Fruit fly (Drosophila melanogaster) whole organism, embryonic: Measurements from ENCODE around the gene CG42486.
A peak's percentile ranks its signal among the peaks of the same experiment; 100 is the strongest.

Experiments used
- Aef1 ChIP-seq: fragments of 200-800 bp; sonication (Bioruptor generic); IDR thresholded peaks from 3 replicates; pipeline ENCODE4 v1.3.6; 2022; ENCODE audit warnings: missing biosample characterization, missing genetic modification characterization
- Awh ChIP-seq: fragments of 200-800 bp; sonication (Bioruptor generic); IDR thresholded peaks from 2 replicates; pipeline ENCODE4, ENCODE4 v1.3.6; 2022; ENCODE audit warnings: missing biosample characterization, missing genetic modification characterization
- CG1024 ChIP-seq: fragments of 200-800 bp; sonication (Bioruptor generic); IDR thresholded peaks from 2 replicates; pipeline ENCODE4 v1.3.6; 2022; ENCODE audit warnings: missing biosample characterization, missing genetic modification characterization
- CG10979 ChIP-seq: fragments of 200-800 bp; sonication (Bioruptor generic); optimal IDR thresholded peaks from 2 replicates; lab custom pipeline; 2018; ENCODE audit warnings: missing biosample characterization, mild to moderate bottlenecking, missing genetic modification characterization, moderate library complexity
- CG11504 ChIP-seq: fragments of 200-800 bp; sonication (Bioruptor generic); optimal IDR thresholded peaks from 3 replicates; lab custom pipeline; 2019; ENCODE audit warnings: missing biosample characterization, mild to moderate bottlenecking, missing genetic modification characterization, moderate library complexity
- CG11695 ChIP-seq: fragments of 200-800 bp; sonication (Bioruptor generic); IDR thresholded peaks from 3 replicates; pipeline ENCODE4 v1.3.6; 2022; ENCODE audit warnings: missing biosample characterization, missing genetic modification characterization
- CG12071 ChIP-seq: fragments of 200-800 bp; sonication (Bioruptor generic); optimal IDR thresholded peaks from 3 replicates; lab custom pipeline; 2018; ENCODE audit warnings: missing biosample characterization, mild to moderate bottlenecking, missing genetic modification characterization
- CG12659 ChIP-seq: fragments of 200-800 bp; sonication (Bioruptor generic); optimal IDR thresholded peaks from 3 replicates; lab custom pipeline; 2017; ENCODE audit warnings: mild to moderate bottlenecking, missing biosample characterization, missing genetic modification reagents, missing genetic modification characterization
- CG13624 ChIP-seq: fragments of 200-800 bp; sonication (Bioruptor generic); optimal IDR thresholded peaks from 2 replicates; lab custom pipeline; 2016; ENCODE audit warnings: missing biosample characterization, missing genetic modification characterization
- CG14441 ChIP-seq: fragments of 200-800 bp; sonication (Bioruptor generic); IDR thresholded peaks from 2 replicates; pipeline ENCODE4 v1.3.6; 2022; ENCODE audit warnings: missing biosample characterization, missing genetic modification characterization
- CG1647 ChIP-seq: fragments of 200-800 bp; sonication (Bioruptor generic); optimal IDR thresholded peaks from 3 replicates; lab custom pipeline; 2016; ENCODE audit warnings: missing biosample characterization, missing genetic modification characterization
- CG18599 ChIP-seq: fragments of 200-800 bp; sonication (Bioruptor generic); optimal IDR thresholded peaks from 3 replicates; lab custom pipeline; 2017; ENCODE audit warnings: missing biosample characterization, missing genetic modification characterization, mild to moderate bottlenecking, moderate library complexity, missing genetic modification reagents
- CG2116 ChIP-seq: fragments of 200-800 bp; sonication (Bioruptor generic); optimal IDR thresholded peaks from 3 replicates; lab custom pipeline; 2018; ENCODE audit warnings: missing biosample characterization, mild to moderate bottlenecking, missing genetic modification characterization
- CG2120 ChIP-seq: fragments of 200-800 bp; sonication (Bioruptor generic); optimal IDR thresholded peaks from 3 replicates; lab custom pipeline; 2016; ENCODE audit warnings: missing biosample characterization, missing genetic modification characterization
- CG34422 ChIP-seq: fragments of 200-800 bp; sonication (Bioruptor generic); IDR thresholded peaks from 3 replicates; pipeline ENCODE4 v1.3.6; 2022; ENCODE audit warnings: missing biosample characterization, missing genetic modification characterization
- CG4424 ChIP-seq: fragments of 200-800 bp; sonication (Bioruptor generic); optimal IDR thresholded peaks from 3 replicates; lab custom pipeline; 2016; ENCODE audit warnings: missing biosample characterization, missing genetic modification characterization
- CG6765 ChIP-seq: fragments of 200-800 bp; sonication (Bioruptor generic); optimal IDR thresholded peaks from 3 replicates; lab custom pipeline; 2017; ENCODE audit warnings: missing biosample characterization, mild to moderate bottlenecking, missing genetic modification characterization
- CG7556 ChIP-seq: fragments of 200-800 bp; sonication (Bioruptor generic); optimal IDR thresholded peaks from 2 replicates; lab custom pipeline; 2017; ENCODE audit warnings: missing biosample characterization, mild to moderate bottlenecking, missing genetic modification characterization
- CG7839 ChIP-seq: fragments of 200-800 bp; sonication (Bioruptor generic); optimal IDR thresholded peaks from 3 replicates; lab custom pipeline; 2018; ENCODE audit warnings: missing biosample characterization, mild to moderate bottlenecking, missing genetic modification characterization, moderate library complexity
- CG7987 ChIP-seq: fragments of 200-800 bp; sonication (Bioruptor generic); optimal IDR thresholded peaks from 2 replicates; lab custom pipeline; 2018; ENCODE audit warnings: missing biosample characterization, mild to moderate bottlenecking, missing genetic modification characterization, moderate library complexity
- CHES-1-like ChIP-seq: fragments of 200-800 bp; sonication (Bioruptor generic); optimal IDR thresholded peaks from 2 replicates; lab custom pipeline; 2016; ENCODE audit warnings: missing biosample characterization, missing genetic modification characterization
- Dip3 ChIP-seq: fragments of 200-800 bp; sonication (Bioruptor generic); optimal IDR thresholded peaks from 3 replicates; lab custom pipeline; 2016; ENCODE audit warnings: missing biosample characterization, missing genetic modification characterization
- Drgx ChIP-seq: fragments of 200-800 bp; sonication (Bioruptor generic); IDR thresholded peaks from 2 replicates; pipeline ENCODE4 v1.3.6; 2022; ENCODE audit warnings: missing biosample characterization, missing genetic modification characterization
- Eip74EF ChIP-seq, 2 experiments: fragments of 200-800 bp in 1 of 2; fragments of >200 bp in 1 of 2; sonication (Bioruptor generic) in 1 of 2; optimal IDR thresholded peaks; 2 replicates each; lab custom pipeline; 2017 to 2019; ENCODE audit warnings: missing biosample characterization in 2 of 2, missing genetic modification characterization in 2 of 2, mild to moderate bottlenecking in 1 of 2, moderate library complexity in 1 of 2
- Elba2 ChIP-seq: fragments of 200-800 bp; sonication (Bioruptor generic); optimal IDR thresholded peaks from 3 replicates; lab custom pipeline; 2016; ENCODE audit warnings: missing biosample characterization, missing genetic modification characterization
- Fer1 ChIP-seq: fragments of 200-800 bp; sonication (Bioruptor generic); optimal IDR thresholded peaks from 2 replicates; lab custom pipeline; 2017; ENCODE audit warnings: missing biosample characterization, mild to moderate bottlenecking, missing genetic modification characterization
- Hey ChIP-seq: fragments of 200-800 bp; sonication (Bioruptor generic); optimal IDR thresholded peaks from 3 replicates; lab custom pipeline; 2018; ENCODE audit warnings: missing biosample characterization, mild to moderate bottlenecking, missing genetic modification characterization
- MESR4 ChIP-seq: fragments of 200-800 bp; sonication (Bioruptor generic); optimal IDR thresholded peaks from 2 replicates; lab custom pipeline; 2018; ENCODE audit warnings: missing biosample characterization, mild to moderate bottlenecking, missing genetic modification characterization, moderate library complexity
- NFAT ChIP-seq: fragments of 200-800 bp; sonication (Bioruptor generic); IDR thresholded peaks from 2 replicates; pipeline ENCODE4 v1.3.6; 2022; ENCODE audit warnings: missing biosample characterization, missing genetic modification characterization
- Nf-YB ChIP-seq: fragments of 200-800 bp; sonication (Bioruptor generic); optimal IDR thresholded peaks from 3 replicates; lab custom pipeline; 2019; ENCODE audit warnings: missing biosample characterization, mild to moderate bottlenecking, missing genetic modification characterization, moderate library complexity
- Pdp1 ChIP-seq, 2 experiments: fragments of 200-800 bp; sonication (Bioruptor generic); optimal IDR thresholded peaks; 3 replicates each; lab custom pipeline; 2016; ENCODE audit warnings: missing biosample characterization in 2 of 2, missing genetic modification characterization in 2 of 2, mild to moderate bottlenecking in 1 of 2, moderate library complexity in 1 of 2
- Vsx1 ChIP-seq: fragments of 200-800 bp; sonication (Bioruptor generic); optimal IDR thresholded peaks from 2 replicates; lab custom pipeline; 2017; ENCODE audit warnings: missing biosample characterization, mild to moderate bottlenecking, missing genetic modification characterization, missing genetic modification reagents
- chinmo ChIP-seq: fragments of 200-800 bp; sonication (Bioruptor generic); IDR thresholded peaks from 4 replicates; pipeline ENCODE4 v1.3.6; 2022; ENCODE audit warnings: missing biosample characterization, missing genetic modification characterization; ENCODE audit not compliant: partially characterized antibody
- corto ChIP-seq: fragments of 200-800 bp; sonication (Bioruptor generic); optimal IDR thresholded peaks from 2 replicates; lab custom pipeline; 2016; ENCODE audit warnings: missing biosample characterization, mild to moderate bottlenecking, missing genetic modification characterization, moderate library complexity
- en ChIP-seq: fragments of 200-800 bp; sonication (Bioruptor generic); optimal IDR thresholded peaks from 2 replicates; lab custom pipeline; 2016; ENCODE audit warnings: missing biosample characterization, missing genetic modification characterization
- exex ChIP-seq: fragments of 200-800 bp; sonication (Bioruptor generic); optimal IDR thresholded peaks from 4 replicates; lab custom pipeline; 2018; ENCODE audit warnings: missing biosample characterization, mild to moderate bottlenecking, missing genetic modification characterization, moderate library complexity
- fru ChIP-seq: fragments of >200 bp; optimal IDR thresholded peaks from 2 replicates; lab custom pipeline; 2017
- gcm ChIP-seq: fragments of 200-800 bp; sonication (Bioruptor generic); optimal IDR thresholded peaks from 2 replicates; lab custom pipeline; 2019; ENCODE audit warnings: missing biosample characterization, mild to moderate bottlenecking, missing genetic modification characterization, moderate library complexity
- her ChIP-seq: fragments of 200-800 bp; sonication (Bioruptor generic); optimal IDR thresholded peaks from 2 replicates; lab custom pipeline; 2016; ENCODE audit warnings: missing biosample characterization, missing genetic modification characterization
- kni ChIP-seq: fragments of 200-800 bp; sonication (Bioruptor generic); optimal IDR thresholded peaks from 3 replicates; lab custom pipeline; 2017; ENCODE audit warnings: mild to moderate bottlenecking, missing biosample characterization, missing genetic modification reagents, missing genetic modification characterization
- mirr ChIP-seq: fragments of 200-800 bp; sonication (Bioruptor generic); optimal IDR thresholded peaks from 3 replicates; lab custom pipeline; 2018; ENCODE audit warnings: missing biosample characterization, mild to moderate bottlenecking, missing genetic modification characterization
- pros ChIP-seq: fragments of 200-800 bp; sonication (Bioruptor generic); optimal IDR thresholded peaks from 3 replicates; lab custom pipeline; 2019; ENCODE audit warnings: missing biosample characterization, mild to moderate bottlenecking, missing genetic modification characterization, moderate library complexity
- rib ChIP-seq: fragments of 200-800 bp; sonication (Bioruptor generic); IDR thresholded peaks from 2 replicates; pipeline ENCODE4 v1.3.6; 2022; ENCODE audit warnings: missing biosample characterization, missing genetic modification characterization
- sens ChIP-seq: fragments of 200-800 bp; sonication (Bioruptor generic); peaks from one replicate; lab custom pipeline; 2016; ENCODE audit warnings: missing biosample characterization, missing genetic modification characterization
- vvl ChIP-seq: fragments of 200-800 bp; sonication (Bioruptor generic); IDR thresholded peaks from 2 replicates; pipeline ENCODE4 v1.3.6; 2022; ENCODE audit warnings: missing biosample characterization, missing genetic modification characterization
- yki ChIP-seq: fragments of >200 bp; optimal IDR thresholded peaks from 3 replicates; lab custom pipeline; 2018
- z ChIP-seq: fragments of 200-800 bp; sonication (Bioruptor generic); IDR thresholded peaks from 3 replicates; pipeline ENCODE4 v1.3.6; 2022; ENCODE audit warnings: missing biosample characterization, missing genetic modification characterization
- zen2 ChIP-seq: fragments of 200-800 bp; sonication (Bioruptor generic); IDR thresholded peaks from 3 replicates; pipeline ENCODE4 v1.3.6; 2022; ENCODE audit warnings: missing biosample characterization, missing genetic modification characterization; ENCODE audit not compliant: partially characterized antibody

Gene CG42486

DNA sequence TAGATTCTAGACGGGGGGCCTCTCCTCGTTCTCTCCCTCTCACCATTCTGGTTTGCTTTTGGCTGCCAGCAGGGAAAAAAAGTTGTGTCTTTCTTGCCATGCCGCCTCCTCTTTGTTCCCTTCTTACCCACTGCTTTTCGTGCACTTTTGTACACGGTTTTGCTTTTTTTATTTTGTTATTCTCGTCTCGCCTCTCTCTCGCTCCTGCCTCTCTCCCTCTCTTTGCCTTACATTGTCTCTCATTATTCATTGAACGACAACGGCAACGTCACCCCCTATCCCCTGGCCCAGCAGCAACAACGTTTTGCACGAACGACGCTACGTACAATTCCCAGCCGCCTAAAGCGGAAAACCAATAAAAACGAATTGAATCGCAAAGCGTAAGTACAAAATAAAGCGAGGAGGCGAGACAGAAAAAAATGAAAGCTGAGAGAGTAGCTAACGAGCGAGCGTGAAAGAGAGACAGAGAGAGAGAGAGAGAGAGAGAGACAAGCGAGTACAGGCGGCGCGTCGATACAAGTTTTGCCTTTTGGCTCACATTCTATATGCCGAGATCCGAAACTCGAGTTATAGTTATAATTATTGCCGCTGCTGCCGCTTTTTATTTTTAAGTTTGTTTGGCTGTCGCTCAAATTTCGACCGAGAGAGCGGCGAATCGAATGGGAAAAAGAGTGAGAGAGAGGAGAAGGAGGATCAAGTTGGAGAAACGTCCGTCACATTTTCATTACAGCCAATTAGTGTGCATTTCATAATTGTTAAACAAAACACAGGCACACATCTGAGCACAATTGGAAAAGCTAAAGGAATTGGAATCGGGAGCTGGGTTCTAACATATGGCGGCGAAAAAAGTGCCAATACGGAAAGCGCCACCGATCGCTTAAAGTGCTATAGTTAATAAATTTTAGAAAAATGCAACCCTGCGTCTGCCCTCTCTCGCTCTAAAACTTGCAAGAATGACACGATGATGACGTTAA is 35.9 kb upstream of the CG42486 start (continued):
- TF ChIP-seq CG7839 (tag; lab: Kevin White, UChicago) (peak; percentile 2), kni (GFP tag; lab: Kevin White, UChicago) (peak; percentile 63), CG12659 (GFP tag; lab: Kevin White, UChicago) (peak; percentile 6), CG10979 (no peak), CG2120 (GFP tag; lab: Kevin White, UChicago) (peak; percentile 3), CG7556 (GFP tag; lab: Kevin White, UChicago) (no peak), pros (GFP tag; lab: Kevin White, UChicago) (peak; percentile 88), mirr (GFP tag; lab: Kevin White, UChicago) (peak; percentile 78), CG1647 (no peak), yki (lab: Kevin White, UChicago) (peak; percentile 66), CG11504 (tag; lab: Kevin White, UChicago) (no peak), CG12071 (GFP tag; lab: Kevin White, UChicago) (peak; percentile 34), sens (GFP tag; lab: Kevin White, UChicago) (peak; percentile 82), Elba2 (peak; percentile 76), en (no peak), vvl (GFP tag; lab: Robert Waterston, UW) (peak; percentile 43), MESR4 (no peak), CG1024 (GFP tag; lab: Robert Waterston, UW) (no peak), Hey (tag; lab: Kevin White, UChicago) (peak; percentile 35), CG7987 (peak; percentile 35), Awh (GFP tag; lab: Robert Waterston, UW) (0 out of 2 replicates have a peak, but pooled peaks have one; percentile 15), her (GFP tag; lab: Kevin White, UChicago) (no peak), Eip74EF (GFP tag; optimal IDR thresholded peaks at IDR 0.05; lab: Kevin White, UChicago) (peak in 1 of 2 experiments; percentile 16), gcm (peak; percentile 15), NFAT (peak; percentile 48; the same call in 1 of the 2 replicates), Nf-YB (GFP tag; lab: Kevin White, UChicago) (peak; percentile 89), CG6765 (no peak), Drgx (peak; percentile 87), corto (GFP tag; lab: Kevin White, UChicago) (peak; percentile 20), zen2 (peak; percentile 50; the same call in 2 of the 3 replicates), fru (lab: Kevin White, UChicago) (no peak), z (GFP tag; lab: Robert Waterston, UW) (peak; percentile 60; the same call in 2 of the 3 replicates), rib (GFP tag; lab: Robert Waterston, UW) (peak; percentile 74; the same call in 1 of the 2 replicates), Pdp1 (GFP tag; optimal IDR thresholded peaks at IDR 0.05; lab: Kevin White, UChicago) (peak in 1 of 2 experiments; percentile 18), Fer1 (peak; percentile 46), CHES-1-like (GFP tag; lab: Kevin White, UChicago) (peak; percentile 24), Dip3 (GFP tag; lab: Kevin White, UChicago) (peak; percentile 9), CG4424 (GFP tag; lab: Kevin White, UChicago) (no peak), chinmo (peak; percentile 91; the same call in 2 of the 4 replicates), CG18599 (peak; percentile 21), Vsx1 (peak; percentile 70), CG34422 (GFP tag; lab: Robert Waterston, UW) (peak; percentile 13; the same call in 1 of the 3 replicates), CG11695 (no peak), exex (tag; lab: Kevin White, UChicago) (peak; percentile 25), CG14441 (GFP tag; lab: Robert Waterston, UW) (0 out of 2 replicates have a peak, but pooled peaks have one; percentile 22), Aef1 (peak; percentile 61; the same call in 2 of the 3 replicates), CG13624 (GFP tag; lab: Kevin White, UChicago) (peak; percentile 24), CG2116 (GFP tag; lab: Kevin White, UChicago) (peak; percentile 90)
